Worm (Caenorhabditis elegans) whole organism, young adult: ENCODE measurements around the gene F28C6.10.

Source experiments
- efl-1 ChIP-seq: fragments of 150-350 bp; optimal IDR thresholded peaks from 2 replicates; lab custom pipeline; 2014; ENCODE audit warnings: missing biosample characterization, missing genetic modification reagents, missing genetic modification characterization
- sea-2 ChIP-seq: fragments of 200-800 bp; sonication (Bioruptor generic); IDR thresholded peaks from 2 replicates; pipeline ENCODE4 v1.3.6; 2022; ENCODE audit warnings: missing genetic modification characterization, missing compliant biosample characterization

- TF ChIP-seq sea-2 (GFP tag; lab: Robert Waterston, UW) (no peak), efl-1 (GFP tag; lab: Kevin White, UChicago) (no peak)
Measured at ce11 chrII:8566039-8566438, 41.7 kb upstream of the F28C6.10 start, which contains the start of gene stc-1.
